Fruit fly (Drosophila melanogaster): ENCODE results near the gene Hibch.
A peak's percentile ranks its signal among the peaks of the same experiment; 100 is the strongest.

Hibch gene

DNA sequence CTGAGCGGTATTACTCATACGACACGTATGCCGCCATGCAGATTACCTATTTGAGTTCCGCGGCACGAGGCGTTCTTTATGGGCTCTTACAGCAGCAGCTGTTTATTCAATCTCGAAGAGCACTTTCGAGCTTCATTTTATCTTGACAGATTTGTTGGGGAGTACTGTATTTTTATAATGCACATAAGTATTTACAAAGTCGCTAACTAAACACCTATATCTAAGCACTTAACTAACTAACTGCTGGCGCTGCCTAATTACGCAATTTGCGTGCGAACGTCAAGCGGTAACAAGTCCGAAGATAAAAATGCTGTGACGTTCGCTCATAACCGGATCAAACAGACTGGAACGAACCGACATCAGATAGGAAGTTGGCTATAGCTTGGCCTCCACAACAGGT is 45.6 kb downstream of the Hibch start:
- TF ChIP-seq tai (GFP tag; optimal IDR thresholded peaks at IDR 0.05): no peak
- no peak for TF ChIP-seq CrebA (GFP tag; optimal IDR thresholded peaks at IDR 0.05; ENCODE audit: borderline replicate concordance)
- TF ChIP-seq ey (GFP tag; optimal IDR thresholded peaks at IDR 0.05): no peak
- TF ChIP-seq CG32264 (GFP tag; optimal IDR thresholded peaks at IDR 0.05): no peak
- TF ChIP-seq dl (GFP tag; optimal IDR thresholded peaks at IDR 0.05; ENCODE audit: insufficient read depth in 1 of 2, partially characterized antibody in 2 of 2): no peak
- TF ChIP-seq lola (GFP tag; optimal IDR thresholded peaks at IDR 0.05): no peak
- TF ChIP-seq sage (GFP tag; optimal IDR thresholded peaks at IDR 0.05): no peak
- no peak for TF ChIP-seq h (GFP tag; optimal IDR thresholded peaks at IDR 0.05)
- TF ChIP-seq pan (optimal IDR thresholded peaks at IDR 0.05): no peak

DNA sequence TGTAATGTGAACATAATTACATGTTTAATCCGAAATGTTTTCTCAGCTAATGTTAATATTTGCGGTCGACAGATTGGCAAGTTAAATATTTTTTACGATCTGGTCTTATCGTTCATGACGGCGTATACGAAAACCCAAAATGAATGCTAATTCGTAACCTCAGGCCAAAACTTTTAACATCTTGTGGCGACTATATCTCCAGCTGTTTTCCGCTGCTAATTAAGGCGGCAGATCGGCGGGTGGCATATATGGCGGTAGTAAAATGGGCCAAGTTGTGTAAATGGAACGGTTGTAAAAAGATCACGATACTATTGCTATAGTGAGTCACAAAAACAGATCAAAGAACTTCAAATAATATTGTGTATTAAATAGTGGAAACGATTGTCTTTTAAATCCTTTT is 49.4 kb downstream of the Hibch start:
- no peak for TF ChIP-seq tai (GFP tag; optimal IDR thresholded peaks at IDR 0.05)
- TF ChIP-seq Rel (GFP tag; optimal IDR thresholded peaks at IDR 0.05): no peak
- TF ChIP-seq Rel (tag; optimal IDR thresholded peaks at IDR 0.05): no peak
- no peak for TF ChIP-seq pan (optimal IDR thresholded peaks at IDR 0.05)
- no peak for TF ChIP-seq Hr78 (GFP tag; optimal IDR thresholded peaks at IDR 0.05)
- TF ChIP-seq Myc (optimal IDR thresholded peaks at IDR 0.05): no peak
- TF ChIP-seq Dif (GFP tag; optimal IDR thresholded peaks at IDR 0.05; ENCODE audit: partially characterized antibody): no peak

DNA sequence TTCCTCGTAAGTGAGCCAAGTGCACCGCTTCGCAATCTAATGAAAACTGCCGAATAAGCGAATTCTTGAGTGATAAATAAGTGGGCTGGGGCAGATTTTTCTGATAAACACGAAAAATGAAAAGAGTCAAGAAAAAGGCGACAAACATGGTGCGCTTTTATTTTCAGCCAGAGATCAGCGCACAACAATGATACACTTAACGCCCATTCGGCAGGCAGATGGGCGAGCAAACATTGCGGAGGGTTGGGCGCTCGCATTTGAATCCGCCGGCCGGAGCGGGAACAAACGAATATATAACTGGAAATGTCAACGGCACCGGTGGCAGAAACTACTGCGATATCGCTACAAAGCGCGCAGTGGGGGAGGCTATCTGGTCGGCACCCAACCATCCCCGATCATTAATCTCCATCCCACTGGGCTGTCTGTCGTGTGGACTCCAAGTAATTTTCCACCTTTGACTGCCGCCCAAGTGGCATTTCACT is 50.0 kb downstream of the Hibch start, which contains the start of gene CG6125:
Gene CG6125 (minus strand): TSS at position 51 of the 482 bp plus-strand sequence.
- TF ChIP-seq Myc (optimal IDR thresholded peaks at IDR 0.05): no peak
- no peak for TF ChIP-seq tai (GFP tag; optimal IDR thresholded peaks at IDR 0.05)
- no peak for TF ChIP-seq psq (GFP tag; optimal IDR thresholded peaks at IDR 0.05)
- TF ChIP-seq Mio (GFP tag; optimal IDR thresholded peaks at IDR 0.05): no peak
- TF ChIP-seq Sp1 (GFP tag; optimal IDR thresholded peaks at IDR 0.05): no peak
- no peak for TF ChIP-seq br (GFP tag; optimal IDR thresholded peaks at IDR 0.05)
- TF ChIP-seq CrebA (GFP tag; optimal IDR thresholded peaks at IDR 0.05; ENCODE audit: borderline replicate concordance): no peak
- no peak for TF ChIP-seq brk (GFP tag; optimal IDR thresholded peaks at IDR 0.05)
- no peak for TF ChIP-seq dl (GFP tag; optimal IDR thresholded peaks at IDR 0.05; ENCODE audit: insufficient read depth in 1 of 2, partially characterized antibody in 2 of 2)
- no peak for TF ChIP-seq GATAd (GFP tag; optimal IDR thresholded peaks at IDR 0.05)
- TF ChIP-seq ey (GFP tag; optimal IDR thresholded peaks at IDR 0.05): no peak
- TF ChIP-seq sv (GFP tag; optimal IDR thresholded peaks at IDR 0.05): no peak
- no peak for TF ChIP-seq usp (GFP tag; optimal IDR thresholded peaks at IDR 0.05)
- TF ChIP-seq Dif (GFP tag; optimal IDR thresholded peaks at IDR 0.05; ENCODE audit: partially characterized antibody): no peak

DNA sequence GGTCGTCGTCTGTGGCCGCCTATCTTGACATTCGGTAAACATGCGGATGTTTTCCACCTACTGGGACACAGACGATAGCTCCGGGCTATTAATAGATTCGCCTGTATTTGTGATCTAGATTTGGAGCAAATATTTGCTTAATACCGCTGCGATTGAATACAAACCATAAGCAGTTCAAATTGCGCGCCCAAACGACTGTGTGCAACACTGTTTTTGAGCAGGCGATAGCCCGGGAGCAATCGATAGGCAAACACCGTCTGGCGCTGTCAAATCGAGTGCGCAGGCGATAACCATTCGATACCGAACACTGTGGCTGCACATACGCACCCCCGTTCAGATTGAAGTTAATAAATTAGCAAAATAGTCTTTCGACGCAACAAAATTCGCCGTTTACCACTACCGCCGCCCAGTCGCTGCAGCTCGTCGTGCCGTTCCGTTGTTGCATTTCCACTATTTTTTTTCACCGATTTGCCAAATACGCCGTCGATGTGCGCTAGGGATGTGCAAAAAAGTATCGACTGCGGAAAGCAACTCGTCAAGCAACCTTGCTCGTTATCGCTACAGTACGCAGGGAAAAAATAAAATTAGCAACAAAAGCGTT is 51.2 kb downstream of the Hibch start, which contains the start of gene Atx2:
Gene Atx2 (plus strand): TSS at position 293 of the 601 bp plus-strand sequence.
- peak; percentile 16 for TF ChIP-seq sv (GFP tag; optimal IDR thresholded peaks at IDR 0.05)
- peak; percentile 14 for TF ChIP-seq HLH106 (tag; optimal IDR thresholded peaks at IDR 0.05)
- peak; percentile 64 for TF ChIP-seq h (GFP tag; optimal IDR thresholded peaks at IDR 0.05)
- no peak for TF ChIP-seq woc (GFP tag; optimal IDR thresholded peaks at IDR 0.05)
- TF ChIP-seq Dif (GFP tag; optimal IDR thresholded peaks at IDR 0.05; ENCODE audit: partially characterized antibody): no peak
- peak; percentile 17 for TF ChIP-seq Sp1 (GFP tag; optimal IDR thresholded peaks at IDR 0.05)
- TF ChIP-seq OdsH (GFP tag; optimal IDR thresholded peaks at IDR 0.05): peak; percentile 35
- no peak for TF ChIP-seq N (GFP tag; optimal IDR thresholded peaks at IDR 0.05)
- TF ChIP-seq br (GFP tag; optimal IDR thresholded peaks at IDR 0.05): peak; percentile 29
- TF ChIP-seq CG9705 (GFP tag; optimal IDR thresholded peaks at IDR 0.05): no peak
- peak; percentile 13 for TF ChIP-seq Myc (optimal IDR thresholded peaks at IDR 0.05)
- no peak for TF ChIP-seq Vsx2 (GFP tag; optimal IDR thresholded peaks at IDR 0.05; ENCODE audit: partially characterized antibody)
- TF ChIP-seq dl (GFP tag; optimal IDR thresholded peaks at IDR 0.05; ENCODE audit: insufficient read depth in 1 of 2, partially characterized antibody in 2 of 2): no peak
- TF ChIP-seq foxo (GFP tag; optimal IDR thresholded peaks at IDR 0.05): peak in 1 of 2 experiments; percentile 50
- TF ChIP-seq Hr83 (GFP tag; optimal IDR thresholded peaks at IDR 0.05; ENCODE audit: poor library complexity, severe bottlenecking): peak; percentile 21
- peak; percentile 41 for TF ChIP-seq fru (GFP tag; optimal IDR thresholded peaks at IDR 0.05)
- peak; percentile 2 for TF ChIP-seq rgr (GFP tag; optimal IDR thresholded peaks at IDR 0.05)
- TF ChIP-seq psq (GFP tag; optimal IDR thresholded peaks at IDR 0.05): peak; percentile 53
- TF ChIP-seq dmrt93B (GFP tag; optimal IDR thresholded peaks at IDR 0.05): peak; percentile 17
- no peak for TF ChIP-seq CrebA (GFP tag; optimal IDR thresholded peaks at IDR 0.05; ENCODE audit: borderline replicate concordance)
- TF ChIP-seq Mio (GFP tag; optimal IDR thresholded peaks at IDR 0.05): no peak
- peak; percentile 59 for TF ChIP-seq Hnf4 (GFP tag; optimal IDR thresholded peaks at IDR 0.05)

Data from whole organism, wandering third instar larva.